Fruit fly (Drosophila melanogaster) whole organism, embryonic: ENCODE measurements around the gene CG34284.

ENCODE experiments used
- Ada2b ChIP-seq: fragments of 200-800 bp; sonication (Bioruptor generic); IDR thresholded peaks from 2 replicates; pipeline ENCODE4 v1.3.6; 2022; ENCODE audit warnings: missing biosample characterization, missing genetic modification characterization
- Bteb2 ChIP-seq: fragments of 200-800 bp; sonication (Bioruptor generic); optimal IDR thresholded peaks from 2 replicates; lab custom pipeline; 2016; ENCODE audit warnings: missing biosample characterization, missing genetic modification characterization
- CG10267 ChIP-seq: fragments of 200-800 bp; sonication (Bioruptor generic); optimal IDR thresholded peaks from 2 replicates; lab custom pipeline; 2018; ENCODE audit warnings: missing biosample characterization, mild to moderate bottlenecking, missing genetic modification characterization, moderate library complexity
- CG10654 ChIP-seq: fragments of 200-800 bp; sonication (Bioruptor generic); optimal IDR thresholded peaks from 2 replicates; lab custom pipeline; 2016; ENCODE audit warnings: missing biosample characterization, missing genetic modification characterization
- CG10959 ChIP-seq: fragments of 200-800 bp; sonication (Bioruptor generic); IDR thresholded peaks from 2 replicates; pipeline ENCODE4 v1.3.6; 2022; ENCODE audit warnings: missing biosample characterization, missing genetic modification characterization
- CG12744 ChIP-seq: fragments of 200-800 bp; sonication (Bioruptor generic); optimal IDR thresholded peaks from 2 replicates; lab custom pipeline; 2016; ENCODE audit warnings: missing biosample characterization, missing genetic modification characterization
- CG13287 ChIP-seq: fragments of 200-800 bp; sonication (Bioruptor generic); IDR thresholded peaks from 2 replicates; pipeline ENCODE4 v1.3.6; 2022; ENCODE audit warnings: missing biosample characterization, missing genetic modification characterization; ENCODE audit not compliant: partially characterized antibody
- CG13775 ChIP-seq: fragments of 200-800 bp; sonication (Bioruptor generic); optimal IDR thresholded peaks from 3 replicates; lab custom pipeline; 2017; ENCODE audit warnings: missing biosample characterization, mild to moderate bottlenecking, missing genetic modification characterization
- CG13894 ChIP-seq: fragments of 200-800 bp; sonication (Bioruptor generic); optimal IDR thresholded peaks from 3 replicates; lab custom pipeline; 2018; ENCODE audit warnings: missing biosample characterization, mild to moderate bottlenecking, missing genetic modification characterization, moderate library complexity
- CG14050 ChIP-seq: fragments of 200-800 bp; sonication (Bioruptor generic); IDR thresholded peaks from 3 replicates; pipeline ENCODE4 v1.3.6; 2022; ENCODE audit warnings: missing biosample characterization, missing genetic modification characterization
- CG14860 ChIP-seq: fragments of 200-800 bp; sonication (Bioruptor generic); IDR thresholded peaks from 3 replicates; pipeline ENCODE4 v1.3.6; 2022; ENCODE audit warnings: missing biosample characterization, missing genetic modification characterization; ENCODE audit not compliant: partially characterized antibody
- CG15514 ChIP-seq: fragments of 200-800 bp; sonication (Bioruptor generic); optimal IDR thresholded peaks from 3 replicates; lab custom pipeline; 2017; ENCODE audit warnings: missing biosample characterization, missing genetic modification characterization, mild to moderate bottlenecking, moderate library complexity, missing genetic modification reagents
- CG1602 ChIP-seq: fragments of 200-800 bp; sonication (Bioruptor generic); optimal IDR thresholded peaks from 3 replicates; lab custom pipeline; 2016; ENCODE audit warnings: missing biosample characterization, missing genetic modification characterization
- CG16815 ChIP-seq: fragments of 200-800 bp; sonication (Bioruptor generic); optimal IDR thresholded peaks from 3 replicates; lab custom pipeline; 2017; ENCODE audit warnings: missing biosample characterization, mild to moderate bottlenecking, missing genetic modification characterization
- CG17912 ChIP-seq: fragments of 200-800 bp; sonication (Bioruptor generic); optimal IDR thresholded peaks from 2 replicates; lab custom pipeline; 2018; ENCODE audit warnings: missing biosample characterization, mild to moderate bottlenecking, missing genetic modification characterization
- CG2202 ChIP-seq: fragments of 200-800 bp; sonication (Bioruptor generic); optimal IDR thresholded peaks from 2 replicates; lab custom pipeline; 2018; ENCODE audit warnings: missing biosample characterization, mild to moderate bottlenecking, missing genetic modification characterization
- CG30020 ChIP-seq: fragments of 200-800 bp; optimal IDR thresholded peaks from 2 replicates; lab custom pipeline; 2019; ENCODE audit warnings: missing biosample characterization, mild to moderate bottlenecking, missing genetic modification characterization, moderate library complexity
- CG31388 ChIP-seq: fragments of 200-800 bp; sonication (Bioruptor generic); optimal IDR thresholded peaks from 2 replicates; lab custom pipeline; 2016; ENCODE audit warnings: missing biosample characterization, missing genetic modification characterization
- CG4730 ChIP-seq: fragments of 200-800 bp; sonication (Bioruptor generic); IDR thresholded peaks from 2 replicates; pipeline ENCODE4 v1.3.6; 2022; ENCODE audit warnings: missing biosample characterization, missing genetic modification characterization
- CG4820 ChIP-seq: fragments of 200-800 bp; sonication (Bioruptor generic); optimal IDR thresholded peaks from 3 replicates; lab custom pipeline; 2016; ENCODE audit warnings: missing biosample characterization, missing genetic modification characterization
- CG5245 ChIP-seq: fragments of 200-800 bp; sonication (Bioruptor generic); optimal IDR thresholded peaks from 3 replicates; lab custom pipeline; 2016; ENCODE audit warnings: missing biosample characterization, missing genetic modification characterization
- CG7963 ChIP-seq: fragments of 200-800 bp; sonication (Bioruptor generic); IDR thresholded peaks from 3 replicates; pipeline ENCODE4 v1.3.6; 2022; ENCODE audit warnings: missing biosample characterization, missing genetic modification characterization; ENCODE audit not compliant: partially characterized antibody
- CG8765 ChIP-seq: fragments of 200-800 bp; sonication (Bioruptor generic); IDR thresholded peaks from 2 replicates; pipeline ENCODE4 v1.3.6; 2022; ENCODE audit warnings: missing biosample characterization, missing genetic modification characterization
- CG9215 ChIP-seq: fragments of 200-800 bp; sonication (Bioruptor generic); IDR thresholded peaks from 2 replicates; pipeline ENCODE4 v1.3.6; 2022; ENCODE audit warnings: missing biosample characterization, missing genetic modification characterization
- Dbx ChIP-seq: fragments of 200-800 bp; sonication (Bioruptor generic); IDR thresholded peaks from 3 replicates; pipeline ENCODE4 v1.3.6; 2022; ENCODE audit warnings: missing biosample characterization, missing genetic modification characterization
- Dp ChIP-seq: fragments of 200-800 bp; sonication (Bioruptor generic); optimal IDR thresholded peaks from 2 replicates; lab custom pipeline; 2018; ENCODE audit warnings: missing biosample characterization, mild to moderate bottlenecking, missing genetic modification characterization, moderate library complexity
- Drgx ChIP-seq: fragments of 200-800 bp; sonication (Bioruptor generic); IDR thresholded peaks from 2 replicates; pipeline ENCODE4 v1.3.6; 2022; ENCODE audit warnings: missing biosample characterization, missing genetic modification characterization
- Fer2 ChIP-seq: fragments of 200-800 bp; sonication (Bioruptor generic); optimal IDR thresholded peaks from 2 replicates; lab custom pipeline; 2018; ENCODE audit warnings: missing biosample characterization, mild to moderate bottlenecking, missing genetic modification characterization, moderate library complexity
- Gsc ChIP-seq: fragments of 200-800 bp; sonication (Bioruptor generic); IDR thresholded peaks from 2 replicates; pipeline ENCODE4 v1.3.6; 2022; ENCODE audit warnings: missing biosample characterization, missing genetic modification characterization
- Hmx ChIP-seq: fragments of 200-800 bp; sonication (Bioruptor generic); optimal IDR thresholded peaks from 2 replicates; lab custom pipeline; 2016; ENCODE audit warnings: missing biosample characterization, missing genetic modification characterization
- Hr51 ChIP-seq, 2 experiments: fragments of 200-800 bp; sonication (Bioruptor generic); optimal IDR thresholded peaks; 2 replicates in 1 of 2; 3 replicates in 1 of 2; lab custom pipeline; 2016 to 2018; ENCODE audit warnings: missing biosample characterization in 2 of 2, missing genetic modification characterization in 2 of 2, mild to moderate bottlenecking in 1 of 2, moderate library complexity in 1 of 2
- Lim3 ChIP-seq: fragments of 200-800 bp; sonication (Bioruptor generic); IDR thresholded peaks from 2 replicates; pipeline ENCODE4 v1.3.6; 2022; ENCODE audit warnings: missing biosample characterization, missing genetic modification characterization
- MESR4 ChIP-seq: fragments of 200-800 bp; sonication (Bioruptor generic); optimal IDR thresholded peaks from 2 replicates; lab custom pipeline; 2018; ENCODE audit warnings: missing biosample characterization, mild to moderate bottlenecking, missing genetic modification characterization, moderate library complexity
- Scr ChIP-seq: fragments of 200-800 bp; sonication (Bioruptor generic); IDR thresholded peaks from 2 replicates; pipeline ENCODE4 v1.3.6; 2022; ENCODE audit warnings: missing biosample characterization, missing genetic modification characterization; ENCODE audit not compliant: partially characterized antibody
- Side ChIP-seq: fragments of 200-800 bp; sonication (Bioruptor generic); optimal IDR thresholded peaks from 2 replicates; lab custom pipeline; 2016; ENCODE audit warnings: missing biosample characterization, missing genetic modification characterization
- chif ChIP-seq, 2 experiments: fragments of 200-800 bp; sonication (Bioruptor generic); optimal IDR thresholded peaks; 3 replicates each; lab custom pipeline; 2016; ENCODE audit warnings: missing biosample characterization in 2 of 2, missing genetic modification characterization in 2 of 2
- chm ChIP-seq: fragments of 200-800 bp; sonication (Bioruptor generic); IDR thresholded peaks from 2 replicates; pipeline ENCODE4 v1.3.6; 2022; ENCODE audit warnings: missing biosample characterization, missing genetic modification characterization
- chn ChIP-seq: fragments of 200-800 bp; sonication (Bioruptor generic); optimal IDR thresholded peaks from 2 replicates; lab custom pipeline; 2016; ENCODE audit warnings: missing biosample characterization, missing genetic modification characterization
- dm ChIP-seq: fragments of 200-800 bp; sonication (Bioruptor generic); optimal IDR thresholded peaks from 3 replicates; lab custom pipeline; 2016; ENCODE audit warnings: missing biosample characterization, missing genetic modification characterization
- eve ChIP-seq, 2 experiments: fragments of >200 bp; optimal IDR thresholded peaks; 2 replicates each; lab custom pipeline; 2017; ENCODE audit warnings: missing biosample characterization in 2 of 2, missing genetic modification characterization in 2 of 2
- grau ChIP-seq: fragments of 200-800 bp; optimal IDR thresholded peaks from 3 replicates; lab custom pipeline; 2019; ENCODE audit warnings: missing biosample characterization, mild to moderate bottlenecking, missing genetic modification characterization, moderate library complexity
- inv ChIP-seq: fragments of 200-800 bp; sonication (Bioruptor generic); IDR thresholded peaks from 2 replicates; pipeline ENCODE4 v1.3.6; 2022; ENCODE audit warnings: missing biosample characterization, missing genetic modification characterization; ENCODE audit not compliant: partially characterized antibody
- jigr1 ChIP-seq: fragments of 200-800 bp; sonication (Bioruptor generic); IDR thresholded peaks from 3 replicates; pipeline ENCODE4 v1.3.6; 2022; ENCODE audit warnings: missing biosample characterization, missing genetic modification characterization
- jumu ChIP-seq: fragments of 200-800 bp; sonication (Bioruptor generic); optimal IDR thresholded peaks from 3 replicates; lab custom pipeline; 2016; ENCODE audit warnings: missing biosample characterization, missing genetic modification characterization
- nom ChIP-seq: fragments of 200-800 bp; sonication (Bioruptor generic); optimal IDR thresholded peaks from 2 replicates; lab custom pipeline; 2017; ENCODE audit warnings: missing biosample characterization, missing genetic modification characterization, mild to moderate bottlenecking, moderate library complexity, missing genetic modification reagents
- ssp ChIP-seq: fragments of 200-800 bp; sonication (Bioruptor generic); IDR thresholded peaks from 2 replicates; pipeline ENCODE4 v1.3.6; 2022; ENCODE audit warnings: missing biosample characterization, missing genetic modification characterization
- tx ChIP-seq: fragments of 200-800 bp; sonication (Bioruptor generic); optimal IDR thresholded peaks from 2 replicates; lab custom pipeline; 2016; ENCODE audit warnings: missing biosample characterization, missing genetic modification characterization
- unc-4 ChIP-seq: fragments of 200-800 bp; sonication (Bioruptor generic); IDR thresholded peaks from 2 replicates; pipeline ENCODE4 v1.3.6; 2022; ENCODE audit warnings: missing biosample characterization, missing genetic modification characterization; ENCODE audit not compliant: partially characterized antibody
- vfl ChIP-seq: fragments of 200-800 bp; sonication (Bioruptor generic); optimal IDR thresholded peaks from 2 replicates; lab custom pipeline; 2016; ENCODE audit warnings: missing biosample characterization, missing genetic modification characterization

Gene CG34284

DNA sequence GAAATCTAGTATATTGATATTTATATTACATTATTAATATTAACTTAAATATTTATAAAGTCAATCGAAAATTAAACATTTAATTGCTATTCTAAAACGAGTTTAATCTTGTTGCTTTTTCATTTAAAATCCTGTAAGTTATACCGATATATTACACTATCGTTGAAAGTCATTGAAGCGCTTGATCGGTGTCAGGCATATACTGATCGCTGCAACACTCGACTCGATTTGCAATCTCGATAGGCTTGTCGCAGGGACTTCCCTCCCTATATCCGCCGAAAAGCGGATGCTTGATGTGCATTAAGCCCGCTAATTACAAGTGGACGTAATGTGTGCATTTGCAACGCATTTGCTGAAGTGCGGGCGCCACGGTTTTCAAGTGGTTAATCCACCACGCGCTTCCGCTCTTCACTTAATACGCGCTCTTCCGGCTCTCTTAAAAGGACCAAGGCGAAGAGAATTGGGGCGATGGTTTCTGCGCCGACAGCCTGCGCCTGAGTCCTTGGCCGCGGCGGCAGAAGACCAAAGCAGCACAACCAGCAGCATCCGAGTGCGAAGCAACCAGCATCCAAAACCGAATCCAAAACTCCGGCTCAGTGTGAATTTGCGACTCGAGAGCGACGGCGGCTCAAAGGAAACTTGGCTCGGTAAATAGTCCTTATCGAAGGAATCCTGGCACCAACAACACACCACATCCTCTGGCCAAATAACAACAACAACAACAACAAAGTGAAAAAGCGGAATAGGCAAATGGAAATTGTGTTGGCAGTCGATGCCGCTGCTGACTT, 26.4 kb upstream of the CG34284 start, which contains the start of gene CG42613 (continued):
- peak; percentile 43 to 44 for TF ChIP-seq Hr51 (GFP tag; optimal IDR thresholded peaks at IDR 0.05; lab: Kevin White, UChicago)
- TF ChIP-seq CG9215 (GFP tag; lab: Robert Waterston, UW) = no peak
- TF ChIP-seq chm = peak; percentile 91
- no peak for TF ChIP-seq eve (GFP tag; optimal IDR thresholded peaks at IDR 0.05; lab: Kevin White, UChicago)
- peak; percentile 40; the same call in 1 of the 2 replicates for TF ChIP-seq Ada2b (GFP tag; lab: Robert Waterston, UW)
- peak; percentile 72 for TF ChIP-seq CG10654 (GFP tag; lab: Kevin White, UChicago)
- peak; percentile 70 for TF ChIP-seq Side (GFP tag; lab: Kevin White, UChicago)
- TF ChIP-seq grau (tag; lab: Kevin White, UChicago) = peak; percentile 28
- no peak for TF ChIP-seq CG31388 (GFP tag; lab: Kevin White, UChicago)
- peak; percentile 71 for TF ChIP-seq CG15514 (GFP tag; lab: Kevin White, UChicago)
- TF ChIP-seq Hmx (GFP tag; lab: Kevin White, UChicago) = no peak
- TF ChIP-seq CG10959 (GFP tag; lab: Robert Waterston, UW) = peak; percentile 63; the same call in 1 of the 2 replicates
- no peak for TF ChIP-seq CG14860 (GFP tag; lab: Robert Waterston, UW)
- TF ChIP-seq Drgx (GFP tag; lab: Robert Waterston, UW) = peak; percentile 15
- no peak for TF ChIP-seq chn (GFP tag; lab: Kevin White, UChicago)
- TF ChIP-seq CG13894 (tag; lab: Kevin White, UChicago) = no peak
- TF ChIP-seq CG13287 (GFP tag; lab: Robert Waterston, UW) = 0 out of 2 replicates have a peak, but pooled peaks have one; percentile 56
- TF ChIP-seq CG4820 (GFP tag; lab: Kevin White, UChicago) = no peak
- TF ChIP-seq Dbx (GFP tag; lab: Robert Waterston, UW) = peak; percentile 49; the same call in 2 of the 3 replicates
- TF ChIP-seq Dp (GFP tag; lab: Kevin White, UChicago) = peak; percentile 56
- no peak for TF ChIP-seq Lim3 (GFP tag; lab: Robert Waterston, UW)
- peak; percentile 87 for TF ChIP-seq CG17912
- peak; percentile 48 for TF ChIP-seq jumu (GFP tag; lab: Kevin White, UChicago)
- TF ChIP-seq vfl (GFP tag; lab: Kevin White, UChicago) = no peak
- peak; percentile 61 for TF ChIP-seq CG5245
- peak; percentile 27 to 52 for TF ChIP-seq chif (GFP tag; optimal IDR thresholded peaks at IDR 0.05; lab: Kevin White, UChicago)
- TF ChIP-seq CG4730 (GFP tag; lab: Robert Waterston, UW) = peak; percentile 55
- TF ChIP-seq CG16815 (GFP tag; lab: Kevin White, UChicago) = peak; percentile 45
- no peak for TF ChIP-seq CG8765 (GFP tag; lab: Robert Waterston, UW)
- TF ChIP-seq Scr (GFP tag; lab: Robert Waterston, UW) = peak; percentile 57
- peak; percentile 78 for TF ChIP-seq CG7963 (GFP tag; lab: Robert Waterston, UW)
- no peak for TF ChIP-seq MESR4 (GFP tag; lab: Kevin White, UChicago)
- no peak for TF ChIP-seq jigr1 (GFP tag; lab: Robert Waterston, UW)
- TF ChIP-seq CG14050 (GFP tag; lab: Robert Waterston, UW) = peak; percentile 25; the same call in 1 of the 3 replicates
- TF ChIP-seq Gsc (GFP tag; lab: Robert Waterston, UW) = no peak
- no peak for TF ChIP-seq CG1602 (GFP tag; lab: Kevin White, UChicago)
- TF ChIP-seq inv = 0 out of 2 replicates have a peak, but pooled peaks have one; percentile 42
- peak; percentile 85 for TF ChIP-seq CG13775 (GFP tag; lab: Kevin White, UChicago)
- TF ChIP-seq dm = peak; percentile 64
- no peak for TF ChIP-seq tx (GFP tag; lab: Kevin White, UChicago)
- TF ChIP-seq ssp (GFP tag; lab: Robert Waterston, UW) = peak; percentile 41
- peak; percentile 58 for TF ChIP-seq nom (GFP tag; lab: Kevin White, UChicago)
- peak; percentile 35 for TF ChIP-seq Fer2 (tag; lab: Kevin White, UChicago)
- peak; percentile 56 for TF ChIP-seq CG2202 (tag; lab: Kevin White, UChicago)
- TF ChIP-seq unc-4 = no peak
- peak; percentile 59 for TF ChIP-seq CG12744 (GFP tag; lab: Kevin White, UChicago)
- peak; percentile 50 for TF ChIP-seq CG10267 (tag; lab: Kevin White, UChicago)
- peak; percentile 40 for TF ChIP-seq CG30020 (tag; lab: Kevin White, UChicago)
- no peak for TF ChIP-seq Bteb2 (GFP tag; lab: Kevin White, UChicago)
